Worm (Caenorhabditis elegans) whole organism, midembryonic: ENCODE data around the gene Y53C12A.11.

ENCODE experiments used
- T22C8.4 ChIP-seq: fragments of 200-800 bp; sonication (Bioruptor generic); IDR thresholded peaks from 2 replicates; pipeline ENCODE4 v1.3.6; 2022; ENCODE audit warnings: missing genetic modification characterization, missing compliant biosample characterization
- cog-1 ChIP-seq: sonication (generic microtip); optimal IDR thresholded peaks from 2 replicates; lab custom pipeline; 2016; ENCODE audit warnings: missing genetic modification characterization, missing compliant biosample characterization
- flt-1 ChIP-seq: fragments of 200-800 bp; sonication (Bioruptor generic); IDR thresholded peaks from 2 replicates; pipeline ENCODE4 v1.3.6; 2022; ENCODE audit warnings: missing genetic modification characterization, missing compliant biosample characterization
- klf-2 ChIP-seq: fragments of 200-800 bp; sonication (Bioruptor generic); conservative IDR thresholded peaks from 2 replicates; pipeline ENCODE4 v1.3.6; 2022; ENCODE audit warnings: missing genetic modification reagents, missing genetic modification characterization, missing compliant biosample characterization
- med-1 ChIP-seq: sonication (generic microtip); optimal IDR thresholded peaks from 2 replicates; lab custom pipeline; 2017; ENCODE audit warnings: missing genetic modification characterization, mild to moderate bottlenecking, missing compliant biosample characterization, antibody characterized with exemption, missing genetic modification reagents; ENCODE audit not compliant: insufficient read depth
- ref-1 ChIP-seq: fragments of 200-800 bp; sonication (Bioruptor generic); conservative IDR thresholded peaks from 2 replicates; pipeline ENCODE4 v1.3.6; 2022; ENCODE audit warnings: missing genetic modification reagents, missing genetic modification characterization, missing compliant biosample characterization
- ztf-29 ChIP-seq: fragments of 200-800 bp; sonication (Bioruptor generic); IDR thresholded peaks from 2 replicates; pipeline ENCODE4 v1.3.6; 2022; ENCODE audit warnings: missing genetic modification reagents, missing genetic modification characterization, missing compliant biosample characterization

ce11 chrII:9759382-9759781 lies 40.9 kb upstream of the Y53C12A.11 start:
- TF ChIP-seq klf-2 (no peak), ztf-29 (GFP tag; lab: Robert Waterston, UW) (no peak), med-1 (GFP tag; lab: Kevin White, UChicago) (no peak), ref-1 (GFP tag; lab: Robert Waterston, UW) (no peak), cog-1 (no peak), flt-1 (GFP tag; lab: Robert Waterston, UW) (no peak), T22C8.4 (no peak)
